Worm (Caenorhabditis elegans) whole organism, early embryonic: ENCODE data around the gene F25E2.2.

Source experiments
- B0310.2 ChIP-seq: sonication (generic microtip); optimal IDR thresholded peaks from 2 replicates; lab custom pipeline; 2016; ENCODE audit warnings: mild to moderate bottlenecking, missing genetic modification characterization, missing compliant biosample characterization
- F13C5.2 ChIP-seq: sonication (generic microtip); optimal IDR thresholded peaks from 2 replicates; lab custom pipeline; 2017; ENCODE audit warnings: mild to moderate bottlenecking, missing genetic modification characterization, inconsistent platforms, missing compliant biosample characterization
- aly-1 ChIP-seq: sonication (generic microtip); optimal IDR thresholded peaks from 2 replicates; lab custom pipeline; 2016; ENCODE audit warnings: missing genetic modification characterization, missing compliant biosample characterization
- ama-1 ChIP-seq: fragments of 150-350 bp; optimal IDR thresholded peaks from 2 replicates; lab custom pipeline; 2014
- ceh-13 ChIP-seq: fragments of 200-800 bp; sonication (Bioruptor generic); optimal IDR thresholded peaks from 2 replicates; lab custom pipeline; 2018; ENCODE audit warnings: mild to moderate bottlenecking, missing genetic modification characterization, missing compliant biosample characterization
- ceh-36 ChIP-seq: sonication (generic microtip); optimal IDR thresholded peaks from 2 replicates; lab custom pipeline; 2016; ENCODE audit warnings: missing genetic modification characterization, inconsistent platforms, missing compliant biosample characterization
- ets-7 ChIP-seq: sonication (generic microtip); optimal IDR thresholded peaks from 2 replicates; lab custom pipeline; 2016; ENCODE audit warnings: missing genotype, missing genetic modification characterization, missing compliant biosample characterization
- flt-1 ChIP-seq: fragments of 200-800 bp; sonication (Bioruptor generic); IDR thresholded peaks from 2 replicates; pipeline ENCODE4 v1.3.6; 2022; ENCODE audit warnings: missing genetic modification characterization, missing compliant biosample characterization
- hmbx-1 ChIP-seq: sonication (generic microtip); optimal IDR thresholded peaks from 2 replicates; lab custom pipeline; 2016; ENCODE audit warnings: mild to moderate bottlenecking, missing genetic modification characterization, missing compliant biosample characterization
- hmg-4 ChIP-seq: fragments of 200-800 bp; sonication (Bioruptor generic); optimal IDR thresholded peaks from 2 replicates; lab custom pipeline; 2018; ENCODE audit warnings: mild to moderate bottlenecking, missing genetic modification characterization, missing compliant biosample characterization
- hnd-1 ChIP-seq: sonication (generic microtip); optimal IDR thresholded peaks from 2 replicates; lab custom pipeline; 2016; ENCODE audit warnings: missing genetic modification characterization, missing compliant biosample characterization
- pes-1 ChIP-seq: fragments of 200-800 bp; sonication (Bioruptor generic); IDR thresholded peaks from 2 replicates; pipeline ENCODE4 v1.3.6; 2022; ENCODE audit warnings: missing genetic modification reagents, missing genetic modification characterization, missing compliant biosample characterization
- scrt-1 ChIP-seq: fragments of 200-800 bp; sonication (Bioruptor generic); IDR thresholded peaks from 2 replicates; pipeline ENCODE4 v1.3.6; 2022; ENCODE audit warnings: missing genetic modification characterization, missing compliant biosample characterization
- sea-1 ChIP-seq: fragments of 200-800 bp; sonication (Bioruptor generic); conservative IDR thresholded peaks from 2 replicates; pipeline ENCODE4 v1.3.6; 2022; ENCODE audit warnings: missing genetic modification characterization, missing compliant biosample characterization
- tbx-11 ChIP-seq: fragments of 200-800 bp; sonication (Bioruptor generic); IDR thresholded peaks from 2 replicates; pipeline ENCODE4 v1.3.6; 2022; ENCODE audit warnings: missing genetic modification characterization, missing compliant biosample characterization
- tbx-37 ChIP-seq: fragments of 200-800 bp; sonication (Bioruptor generic); conservative IDR thresholded peaks from 2 replicates; pipeline ENCODE4 v1.3.6; 2022; ENCODE audit warnings: missing genetic modification reagents, missing genetic modification characterization, missing compliant biosample characterization
- tra-4 ChIP-seq: sonication (generic microtip); optimal IDR thresholded peaks from 2 replicates; lab custom pipeline; 2017; ENCODE audit warnings: missing genetic modification characterization, missing compliant biosample characterization

The F25E2.2 gene

ce11 chrX:841393-841792 lies 30.8 kb upstream of the F25E2.2 start, which contains the start of gene F39H12.3:
Gene F39H12.3, minus strand, starts transcription at chrX:841493.
- TF ChIP-seq hmg-4 (GFP tag; lab: Kevin White, UChicago) (no peak), ceh-13 (GFP tag; lab: Kevin White, UChicago) (no peak), scrt-1 (GFP tag; lab: Robert Waterston, UW) (no peak), B0310.2 (no peak), flt-1 (GFP tag; lab: Robert Waterston, UW) (no peak), aly-1 (tag; lab: Kevin White, UChicago) (no peak), F13C5.2 (tag; lab: Kevin White, UChicago) (no peak)

DNA sequence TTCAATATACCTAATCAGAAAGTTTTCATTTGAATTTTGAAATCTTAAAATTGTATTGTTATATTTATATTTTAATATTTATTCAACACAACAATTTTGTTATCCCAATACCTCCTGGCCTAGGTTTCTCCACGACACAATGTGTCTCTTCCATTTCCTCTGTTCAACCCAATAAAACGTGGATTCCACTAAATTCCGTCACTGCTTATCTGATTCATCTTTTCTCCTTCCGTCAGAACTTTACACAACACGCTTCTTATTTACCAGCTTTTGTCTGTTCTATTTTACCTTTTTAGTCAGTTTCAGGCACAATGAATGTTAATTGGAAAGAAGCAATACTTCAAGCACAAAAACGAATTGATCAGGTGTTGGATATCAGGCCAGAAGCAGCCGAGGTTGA lies 23.9 kb upstream of the F25E2.2 start, which contains the start of gene F39H12.1:
F39H12.1 (plus strand) TSS at position 301 of the 400 bp plus-strand sequence.
- TF ChIP-seq ets-7 (tag; lab: Kevin White, UChicago): no peak
- TF ChIP-seq tbx-11: no peak
- TF ChIP-seq tra-4 (tag; lab: Kevin White, UChicago): no peak
- no peak for TF ChIP-seq B0310.2
- no peak for TF ChIP-seq F13C5.2 (tag; lab: Kevin White, UChicago)
- TF ChIP-seq ceh-13 (GFP tag; lab: Kevin White, UChicago): no peak

DNA sequence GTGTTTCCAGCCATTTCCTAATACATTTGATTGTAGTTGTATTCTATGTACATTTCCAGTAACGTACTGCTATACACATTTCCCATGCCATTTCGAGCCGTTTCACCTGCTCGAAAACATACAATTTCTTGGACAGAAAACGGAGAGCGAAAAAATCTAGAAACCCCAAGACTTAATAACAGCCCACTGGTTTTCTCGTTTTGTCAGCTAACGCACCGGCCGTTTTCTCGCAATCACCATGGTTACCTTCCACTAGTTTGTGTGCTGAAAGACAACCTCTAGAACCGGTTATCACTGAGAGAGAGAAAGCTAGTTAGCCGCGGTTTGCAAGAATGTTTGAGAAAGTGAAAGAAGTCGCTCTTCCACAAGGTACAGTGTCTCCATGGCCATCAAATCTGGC lies 19.6 kb upstream of the F25E2.2 start:
- TF ChIP-seq F13C5.2 (tag; lab: Kevin White, UChicago): no peak
- no peak for TF ChIP-seq ets-7 (tag; lab: Kevin White, UChicago)
- no peak for TF ChIP-seq pes-1 (GFP tag; lab: Robert Waterston, UW)
- no peak for TF ChIP-seq hmg-4 (GFP tag; lab: Kevin White, UChicago)

DNA sequence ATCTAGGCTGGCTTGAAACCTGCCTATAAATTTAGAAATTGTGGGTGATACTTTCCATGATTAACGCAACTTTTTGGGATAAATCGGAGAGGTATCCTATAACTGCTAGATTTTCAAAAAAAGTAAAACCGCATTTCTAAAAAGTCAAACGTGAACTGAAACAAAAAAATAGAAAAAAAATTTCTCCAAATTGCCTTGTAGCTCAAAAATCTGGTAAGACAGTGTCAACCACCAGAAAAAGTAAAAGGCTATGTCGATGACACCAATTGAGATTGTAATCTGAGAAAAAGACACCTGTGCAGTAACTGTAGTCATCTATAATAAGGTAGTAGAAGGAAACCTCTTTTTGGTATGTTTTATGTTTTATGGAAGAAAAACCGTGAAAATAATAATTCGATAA lies 18.0 kb upstream of the F25E2.2 start, which contains the start of gene wdr-54:
wdr-54 (plus strand) TSS at position 301 of the 400 bp plus-strand sequence.
- no peak for TF ChIP-seq tra-4 (tag; lab: Kevin White, UChicago)
- no peak for TF ChIP-seq B0310.2
- no peak for TF ChIP-seq tbx-37 (GFP tag; lab: Robert Waterston, UW)
- no peak for TF ChIP-seq hnd-1 (tag; lab: Kevin White, UChicago)

- TF ChIP-seq hmg-4 (GFP tag; lab: Kevin White, UChicago): peak; percentile 53
- no peak for TF ChIP-seq ama-1 (lab: Kevin White, UChicago)
- TF ChIP-seq scrt-1 (GFP tag; lab: Robert Waterston, UW): no peak
- TF ChIP-seq ceh-36: no peak
- TF ChIP-seq F13C5.2 (tag; lab: Kevin White, UChicago): peak; percentile 54
Measured at ce11 chrX:827502-827901, 16.9 kb upstream of the F25E2.2 start.

ce11 chrX:825924-826323 lies 15.3 kb upstream of the F25E2.2 start:
- TF ChIP-seq scrt-1 (GFP tag; lab: Robert Waterston, UW) (no peak), ceh-13 (GFP tag; lab: Kevin White, UChicago) (no peak), F13C5.2 (tag; lab: Kevin White, UChicago) (no peak), tbx-37 (GFP tag; lab: Robert Waterston, UW) (no peak), ama-1 (lab: Kevin White, UChicago) (no peak), hmbx-1 (tag; lab: Kevin White, UChicago) (no peak), tbx-11 (no peak)

DNA sequence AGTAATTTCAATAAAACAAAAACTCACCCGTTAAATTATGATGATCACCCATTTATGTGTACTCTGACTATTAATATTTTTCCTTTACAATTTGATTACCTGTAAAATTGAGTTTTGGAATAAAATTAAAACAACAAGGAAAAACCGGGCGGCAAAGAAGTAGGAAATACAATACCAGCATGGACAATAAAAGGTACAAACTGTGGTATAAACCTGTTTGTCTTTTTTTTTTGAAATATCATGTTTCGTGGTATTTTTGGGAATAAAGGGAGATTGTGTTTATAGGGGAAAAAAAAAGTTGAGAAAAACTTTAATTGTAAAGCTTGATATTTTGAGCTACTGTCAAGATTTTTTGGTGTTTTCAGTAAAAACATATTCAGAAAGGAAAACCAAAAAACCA lies 14.8 kb upstream of the F25E2.2 start, which contains the start of gene daf-3:
daf-3 (minus strand) TSS at position 101 of the 400 bp plus-strand sequence.
- TF ChIP-seq F13C5.2 (tag; lab: Kevin White, UChicago): no peak
- no peak for TF ChIP-seq tbx-37 (GFP tag; lab: Robert Waterston, UW)
- TF ChIP-seq sea-1 (GFP tag; lab: Robert Waterston, UW): no peak
- TF ChIP-seq flt-1 (GFP tag; lab: Robert Waterston, UW): no peak

DNA sequence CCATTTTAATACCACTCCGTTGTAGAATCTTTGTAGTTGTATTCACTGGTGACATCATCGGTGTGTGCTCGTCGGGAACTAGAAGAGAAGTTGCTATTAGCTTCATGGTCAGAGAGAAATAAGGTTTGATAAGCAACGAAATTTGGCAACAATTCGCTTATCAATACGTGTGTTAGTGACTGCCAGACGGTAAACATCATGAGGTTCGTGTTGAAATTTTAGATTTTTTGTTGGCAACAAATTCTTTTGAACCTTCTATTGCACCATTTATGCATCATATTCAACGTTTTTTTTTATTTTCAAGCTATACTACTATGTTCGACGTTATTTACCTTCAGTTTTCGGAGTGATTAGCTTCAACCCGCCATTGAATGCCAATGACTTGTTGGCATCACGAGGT lies 13.1 kb upstream of the F25E2.2 start:
- TF ChIP-seq flt-1 (GFP tag; lab: Robert Waterston, UW): no peak
- no peak for TF ChIP-seq hmg-4 (GFP tag; lab: Kevin White, UChicago)
- TF ChIP-seq ama-1 (lab: Kevin White, UChicago): no peak
- no peak for TF ChIP-seq B0310.2
- no peak for TF ChIP-seq scrt-1 (GFP tag; lab: Robert Waterston, UW)
- TF ChIP-seq tbx-11: no peak
- no peak for TF ChIP-seq F13C5.2 (tag; lab: Kevin White, UChicago)
- no peak for TF ChIP-seq tbx-37 (GFP tag; lab: Robert Waterston, UW)
- no peak for TF ChIP-seq hmbx-1 (tag; lab: Kevin White, UChicago)
- TF ChIP-seq ets-7 (tag; lab: Kevin White, UChicago): no peak
- no peak for TF ChIP-seq ceh-36
- no peak for TF ChIP-seq ceh-13 (GFP tag; lab: Kevin White, UChicago)
- TF ChIP-seq tra-4 (tag; lab: Kevin White, UChicago): no peak
- no peak for TF ChIP-seq pes-1 (GFP tag; lab: Robert Waterston, UW)
- no peak for TF ChIP-seq sea-1 (GFP tag; lab: Robert Waterston, UW)
- TF ChIP-seq aly-1 (tag; lab: Kevin White, UChicago): no peak
- TF ChIP-seq hnd-1 (tag; lab: Kevin White, UChicago): no peak

ce11 chrX:817984-818383 lies 7.4 kb upstream of the F25E2.2 start:
- TF ChIP-seq B0310.2: no peak
- no peak for TF ChIP-seq hmg-4 (GFP tag; lab: Kevin White, UChicago)
- no peak for TF ChIP-seq pes-1 (GFP tag; lab: Robert Waterston, UW)
- TF ChIP-seq sea-1 (GFP tag; lab: Robert Waterston, UW): no peak
- TF ChIP-seq flt-1 (GFP tag; lab: Robert Waterston, UW): no peak
- no peak for TF ChIP-seq F13C5.2 (tag; lab: Kevin White, UChicago)
- no peak for TF ChIP-seq hnd-1 (tag; lab: Kevin White, UChicago)
- no peak for TF ChIP-seq tra-4 (tag; lab: Kevin White, UChicago)
- no peak for TF ChIP-seq tbx-37 (GFP tag; lab: Robert Waterston, UW)
- no peak for TF ChIP-seq ama-1 (lab: Kevin White, UChicago)
